Fruit fly (Drosophila melanogaster) whole organism, embryonic: Measurements from ENCODE around the gene CG10909.

Experiments
- Atf6 ChIP-seq: fragments of 200-800 bp; sonication (Bioruptor generic); IDR thresholded peaks from 2 replicates; pipeline ENCODE4 v1.3.6; 2022; ENCODE audit warnings: missing biosample characterization, missing genetic modification characterization
- B-H2 ChIP-seq: fragments of 200-800 bp; sonication (Bioruptor generic); optimal IDR thresholded peaks from 2 replicates; lab custom pipeline; 2018; ENCODE audit warnings: missing biosample characterization, mild to moderate bottlenecking, missing genetic modification characterization
- BEAF-32 ChIP-seq: fragments of 200-800 bp; sonication (Bioruptor generic); optimal IDR thresholded peaks from 3 replicates; lab custom pipeline; 2017; ENCODE audit warnings: missing biosample characterization, missing genetic modification characterization, mild to moderate bottlenecking, moderate library complexity, missing genetic modification reagents
- CG11085 ChIP-seq: fragments of 200-800 bp; sonication (Bioruptor generic); IDR thresholded peaks from 2 replicates; pipeline ENCODE4 v1.3.6; 2022; ENCODE audit warnings: missing biosample characterization, missing genetic modification characterization
- CG12104 ChIP-seq: fragments of 200-800 bp; sonication (Bioruptor generic); optimal IDR thresholded peaks from 3 replicates; lab custom pipeline; 2016; ENCODE audit warnings: missing biosample characterization, missing genetic modification characterization
- CG14050 ChIP-seq: fragments of 200-800 bp; sonication (Bioruptor generic); IDR thresholded peaks from 3 replicates; pipeline ENCODE4 v1.3.6; 2022; ENCODE audit warnings: missing biosample characterization, missing genetic modification characterization
- CG18476 ChIP-seq: fragments of 200-800 bp; sonication (Bioruptor generic); optimal IDR thresholded peaks from 2 replicates; lab custom pipeline; 2016; ENCODE audit warnings: missing biosample characterization, mild to moderate bottlenecking, missing genetic modification characterization
- CG2129 ChIP-seq: fragments of 200-800 bp; sonication (Bioruptor generic); IDR thresholded peaks from 2 replicates; pipeline ENCODE4 v1.3.6; 2022; ENCODE audit warnings: missing biosample characterization, missing genetic modification characterization; ENCODE audit not compliant: partially characterized antibody
- CG2875 ChIP-seq: fragments of 200-800 bp; sonication (Bioruptor generic); optimal IDR thresholded peaks from 2 replicates; lab custom pipeline; 2017; ENCODE audit warnings: missing biosample characterization, mild to moderate bottlenecking, missing genetic modification characterization, missing genetic modification reagents
- CG3065 ChIP-seq: fragments of 200-800 bp; sonication (Bioruptor generic); optimal IDR thresholded peaks from 2 replicates; lab custom pipeline; 2016; ENCODE audit warnings: missing biosample characterization, missing genetic modification characterization
- CG3281 ChIP-seq: fragments of 200-800 bp; sonication (Bioruptor generic); optimal IDR thresholded peaks from 3 replicates; lab custom pipeline; 2017; ENCODE audit warnings: missing biosample characterization, mild to moderate bottlenecking, missing genetic modification characterization
- CG3847 ChIP-seq: fragments of 200-800 bp; sonication (Bioruptor generic); IDR thresholded peaks from 2 replicates; pipeline ENCODE4 v1.3.6; 2022; ENCODE audit warnings: missing biosample characterization, missing genetic modification characterization
- CG42726 ChIP-seq: fragments of 200-800 bp; sonication (Bioruptor generic); IDR thresholded peaks from 2 replicates; pipeline ENCODE4 v1.3.6; 2022; ENCODE audit warnings: missing biosample characterization, missing genetic modification characterization; ENCODE audit not compliant: partially characterized antibody
- CG5953 ChIP-seq: fragments of 200-800 bp; sonication (Bioruptor generic); IDR thresholded peaks from 2 replicates; pipeline ENCODE4 v1.3.6; 2022; ENCODE audit warnings: missing biosample characterization, missing genetic modification characterization
- CG6654 ChIP-seq: fragments of 200-800 bp; sonication (Bioruptor generic); optimal IDR thresholded peaks from 2 replicates; lab custom pipeline; 2017; ENCODE audit warnings: missing biosample characterization, mild to moderate bottlenecking, missing genetic modification characterization
- CG6689 ChIP-seq: fragments of 200-800 bp; sonication (Bioruptor generic); IDR thresholded peaks from 2 replicates; pipeline ENCODE4 v1.3.6; 2022; ENCODE audit warnings: missing biosample characterization, missing genetic modification characterization
- CG6854 ChIP-seq: fragments of 200-800 bp; sonication (Bioruptor generic); optimal IDR thresholded peaks from 3 replicates; lab custom pipeline; 2017; ENCODE audit warnings: missing biosample characterization, mild to moderate bottlenecking, missing genetic modification characterization
- CG7745 ChIP-seq: fragments of 200-800 bp; sonication (Bioruptor generic); optimal IDR thresholded peaks from 2 replicates; lab custom pipeline; 2018; ENCODE audit warnings: missing biosample characterization, mild to moderate bottlenecking, missing genetic modification characterization, moderate library complexity
- CG8290 ChIP-seq, 3 experiments: fragments of 200-800 bp; sonication (Bioruptor generic); optimal IDR thresholded peaks; 2 replicates each; lab custom pipeline; 2016 to 2019; ENCODE audit warnings: missing biosample characterization in 3 of 3, missing genetic modification characterization in 3 of 3, mild to moderate bottlenecking in 2 of 3, moderate library complexity in 1 of 3
- CG9215 ChIP-seq: fragments of 200-800 bp; sonication (Bioruptor generic); IDR thresholded peaks from 2 replicates; pipeline ENCODE4 v1.3.6; 2022; ENCODE audit warnings: missing biosample characterization, missing genetic modification characterization
- Chrac-16 ChIP-seq: fragments of 200-800 bp; sonication (Bioruptor generic); optimal IDR thresholded peaks from 3 replicates; lab custom pipeline; 2016; ENCODE audit warnings: missing biosample characterization, missing genetic modification characterization
- Dek ChIP-seq: fragments of 200-800 bp; sonication (Bioruptor generic); optimal IDR thresholded peaks from 3 replicates; lab custom pipeline; 2019; ENCODE audit warnings: missing biosample characterization, mild to moderate bottlenecking, missing genetic modification characterization, moderate library complexity
- GATAe ChIP-seq: fragments of 200-800 bp; sonication (Bioruptor generic); conservative IDR thresholded peaks from 2 replicates; pipeline ENCODE4 v1.3.6; 2022; ENCODE audit warnings: missing biosample characterization, missing genetic modification characterization
- Gsc ChIP-seq: fragments of 200-800 bp; sonication (Bioruptor generic); IDR thresholded peaks from 2 replicates; pipeline ENCODE4 v1.3.6; 2022; ENCODE audit warnings: missing biosample characterization, missing genetic modification characterization
- HLHmδ ChIP-seq: fragments of 200-800 bp; sonication (Bioruptor generic); optimal IDR thresholded peaks from 2 replicates; lab custom pipeline; 2018; ENCODE audit warnings: missing biosample characterization, mild to moderate bottlenecking, missing genetic modification characterization, moderate library complexity
- Med ChIP-seq: fragments of 200-800 bp; sonication (Bioruptor generic); peaks from one replicate; lab custom pipeline; 2016; ENCODE audit warnings: missing biosample characterization, missing genetic modification characterization, mild to moderate bottlenecking, inconsistent platforms, moderate library complexity
- NFAT ChIP-seq: fragments of 200-800 bp; sonication (Bioruptor generic); IDR thresholded peaks from 2 replicates; pipeline ENCODE4 v1.3.6; 2022; ENCODE audit warnings: missing biosample characterization, missing genetic modification characterization
- Side ChIP-seq: fragments of 200-800 bp; sonication (Bioruptor generic); optimal IDR thresholded peaks from 2 replicates; lab custom pipeline; 2016; ENCODE audit warnings: missing biosample characterization, missing genetic modification characterization
- Sin3A ChIP-seq: fragments of >200 bp; optimal IDR thresholded peaks from 2 replicates; lab custom pipeline; 2018
- Trl ChIP-seq, 3 experiments: fragments of >200 bp in 2 of 3; fragments of 200-800 bp in 1 of 3; sonication (Bioruptor generic) in 1 of 3; optimal IDR thresholded peaks; 2 replicates in 1 of 3; 3 replicates in 2 of 3; lab custom pipeline; 2016 to 2017; ENCODE audit warnings: missing biosample characterization in 1 of 3, missing genetic modification characterization in 1 of 3
- ara ChIP-seq: fragments of 200-800 bp; sonication (Bioruptor generic); IDR thresholded peaks from 2 replicates; pipeline ENCODE4 v1.3.6; 2022; ENCODE audit warnings: missing biosample characterization, missing genetic modification characterization
- bowl ChIP-seq: fragments of 200-800 bp; sonication (Bioruptor generic); IDR thresholded peaks from 2 replicates; pipeline ENCODE4 v1.3.6; 2022; ENCODE audit warnings: missing biosample characterization, missing genetic modification characterization
- chif ChIP-seq, 2 experiments: fragments of 200-800 bp; sonication (Bioruptor generic); optimal IDR thresholded peaks; 3 replicates each; lab custom pipeline; 2016; ENCODE audit warnings: missing biosample characterization in 2 of 2, missing genetic modification characterization in 2 of 2
- da ChIP-seq: fragments of 200-800 bp; sonication (Bioruptor generic); optimal IDR thresholded peaks from 2 replicates; lab custom pipeline; 2016; ENCODE audit warnings: missing biosample characterization, missing genetic modification characterization
- en ChIP-seq: fragments of 200-800 bp; sonication (Bioruptor generic); optimal IDR thresholded peaks from 2 replicates; lab custom pipeline; 2016; ENCODE audit warnings: missing biosample characterization, missing genetic modification characterization
- fd3F ChIP-seq: fragments of 200-800 bp; sonication (Bioruptor generic); optimal IDR thresholded peaks from 2 replicates; lab custom pipeline; 2018; ENCODE audit warnings: missing biosample characterization, mild to moderate bottlenecking, missing genetic modification characterization, moderate library complexity
- gce ChIP-seq: fragments of 200-800 bp; sonication (Bioruptor generic); IDR thresholded peaks from 3 replicates; pipeline ENCODE4 v1.3.6; 2022; ENCODE audit warnings: missing biosample characterization, missing genetic modification characterization
- grn ChIP-seq: fragments of 200-800 bp; sonication (Bioruptor generic); optimal IDR thresholded peaks from 3 replicates; lab custom pipeline; 2017; ENCODE audit warnings: missing biosample characterization, missing genetic modification characterization
- insv ChIP-seq, 2 experiments: fragments of 200-800 bp; sonication (Bioruptor generic); optimal IDR thresholded peaks; 3 replicates each; lab custom pipeline; 2016 to 2018; ENCODE audit warnings: missing biosample characterization in 2 of 2, missing genetic modification characterization in 2 of 2
- kah ChIP-seq: fragments of 200-800 bp; sonication (Bioruptor generic); optimal IDR thresholded peaks from 2 replicates; lab custom pipeline; 2018; ENCODE audit warnings: missing biosample characterization, mild to moderate bottlenecking, missing genetic modification characterization
- lilli ChIP-seq: fragments of 200-800 bp; sonication (Bioruptor generic); optimal IDR thresholded peaks from 3 replicates; lab custom pipeline; 2016; ENCODE audit warnings: missing biosample characterization, missing genetic modification characterization
- prd ChIP-seq, 3 experiments: fragments of >200 bp in 2 of 3; fragments of 200-800 bp in 1 of 3; sonication (Bioruptor generic) in 1 of 3; optimal IDR thresholded peaks in 2 of 3; IDR thresholded peaks in 1 of 3; 2 replicates in 2 of 3; 3 replicates in 1 of 3; pipeline versions ENCODE4 v1.3.6 to Lab custom; 2017 to 2022; ENCODE audit warnings: missing biosample characterization in 1 of 3, missing genetic modification characterization in 1 of 3
- sens ChIP-seq: fragments of 200-800 bp; sonication (Bioruptor generic); peaks from one replicate; lab custom pipeline; 2016; ENCODE audit warnings: missing biosample characterization, missing genetic modification characterization
- shn ChIP-seq: fragments of 200-800 bp; sonication (Bioruptor generic); optimal IDR thresholded peaks from 3 replicates; lab custom pipeline; 2016; ENCODE audit warnings: missing biosample characterization, missing genetic modification characterization
- sim ChIP-seq: fragments of 200-800 bp; sonication (Bioruptor generic); IDR thresholded peaks from 2 replicates; pipeline ENCODE4 v1.3.6; 2022; ENCODE audit warnings: missing biosample characterization, missing genetic modification characterization
- sima ChIP-seq: fragments of 200-800 bp; sonication (Bioruptor generic); optimal IDR thresholded peaks from 2 replicates; lab custom pipeline; 2016; ENCODE audit warnings: missing biosample characterization, missing genetic modification characterization
- sna ChIP-seq: fragments of 200-800 bp; sonication (Bioruptor generic); IDR thresholded peaks from 2 replicates; pipeline ENCODE4 v1.3.6; 2022; ENCODE audit warnings: missing biosample characterization, missing genetic modification characterization; ENCODE audit not compliant: partially characterized antibody
- twi ChIP-seq: fragments of 200-800 bp; optimal IDR thresholded peaks from 2 replicates; lab custom pipeline; 2019; ENCODE audit warnings: missing biosample characterization, mild to moderate bottlenecking, missing genetic modification characterization, moderate library complexity
- wek ChIP-seq: fragments of 200-800 bp; sonication (Bioruptor generic); optimal IDR thresholded peaks from 3 replicates; lab custom pipeline; 2018; ENCODE audit warnings: missing biosample characterization, mild to moderate bottlenecking, missing genetic modification characterization, moderate library complexity
- wor ChIP-seq: fragments of 200-800 bp; sonication (Bioruptor generic); IDR thresholded peaks from 2 replicates; pipeline ENCODE4 v1.3.6; 2022; ENCODE audit warnings: missing biosample characterization, missing genetic modification characterization
- zf30C ChIP-seq: fragments of 200-800 bp; sonication (Bioruptor generic); optimal IDR thresholded peaks from 3 replicates; lab custom pipeline; 2018; ENCODE audit warnings: missing biosample characterization, mild to moderate bottlenecking, missing genetic modification characterization

CG10909 gene

DNA sequence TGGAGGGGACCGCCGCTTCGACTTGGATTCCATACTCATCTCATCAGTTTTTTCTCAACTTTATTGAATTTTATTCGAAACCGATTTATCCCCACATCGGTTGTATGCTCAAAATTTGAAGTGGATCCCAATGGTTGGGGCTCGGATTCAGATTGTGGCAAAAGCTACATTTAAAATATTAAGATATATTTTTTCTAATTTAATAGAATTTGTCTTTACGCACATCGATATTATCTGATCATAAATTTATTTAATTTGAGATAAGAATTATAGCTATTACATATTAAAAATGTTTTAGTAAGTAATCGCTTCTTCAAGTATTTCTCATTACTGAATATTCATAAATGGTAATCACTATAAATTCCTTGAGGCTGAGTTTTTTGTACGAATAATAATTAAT, at the start of gene CG10909:
CG10909 (minus strand) TSS at position 101 of the 400 bp plus-strand sequence.
- TF ChIP-seq sim (no peak), BEAF-32 (GFP tag; lab: Kevin White, UChicago) (no peak), Sin3A (lab: Kevin White, UChicago) (no peak), CG2129 (no peak), da (GFP tag; lab: Kevin White, UChicago) (no peak), ara (GFP tag; lab: Robert Waterston, UW) (no peak), en (GFP tag; lab: Kevin White, UChicago) (no peak), HLHmδ (GFP tag; lab: Kevin White, UChicago) (no peak), CG6689 (GFP tag; lab: Robert Waterston, UW) (no peak), CG42726 (GFP tag; lab: Robert Waterston, UW) (no peak), wor (GFP tag; lab: Robert Waterston, UW) (no peak), shn (GFP tag; lab: Kevin White, UChicago) (no peak), Chrac-16 (GFP tag; lab: Kevin White, UChicago) (no peak), CG7745 (tag; lab: Kevin White, UChicago) (no peak), Side (GFP tag; lab: Kevin White, UChicago) (no peak), insv (GFP tag; optimal IDR thresholded peaks at IDR 0.05; lab: Kevin White, UChicago) (no peak), CG9215 (GFP tag; lab: Robert Waterston, UW) (no peak), Med (GFP tag; lab: Kevin White, UChicago) (no peak), CG3847 (GFP tag; lab: Robert Waterston, UW) (no peak)

DNA sequence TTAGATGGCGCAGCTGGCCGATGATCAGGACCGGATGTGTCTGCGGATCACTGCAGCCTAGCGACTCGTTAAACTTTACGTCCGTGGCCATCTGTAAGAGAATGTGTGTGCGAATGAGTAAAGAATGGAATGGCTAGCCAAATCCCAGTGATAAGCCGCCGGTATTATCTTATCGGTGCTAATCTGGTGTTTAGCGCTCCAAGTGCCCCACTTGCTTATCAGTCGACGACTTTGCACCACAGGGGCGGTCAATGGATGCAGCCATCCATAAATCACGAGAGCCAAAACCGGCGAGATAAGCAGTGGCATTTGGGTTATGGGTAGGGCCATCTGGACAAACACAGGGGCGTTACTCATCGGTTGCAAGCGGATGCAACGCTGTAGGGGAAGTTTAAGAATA, 49.1 kb upstream of the CG10909 start:
- TF ChIP-seq CG3281 (GFP tag; lab: Kevin White, UChicago) (peak; percentile 1), grn (GFP tag; lab: Kevin White, UChicago) (peak; percentile 35), CG6654 (GFP tag; lab: Kevin White, UChicago) (no peak), Atf6 (no peak), lilli (GFP tag; lab: Kevin White, UChicago) (no peak), fd3F (GFP tag; lab: Kevin White, UChicago) (no peak), chif (GFP tag; optimal IDR thresholded peaks at IDR 0.05; lab: Kevin White, UChicago) (no peak), CG8290 (GFP tag; optimal IDR thresholded peaks at IDR 0.05; lab: Kevin White, UChicago) (no peak), CG8290 (tag; optimal IDR thresholded peaks at IDR 0.05; lab: Kevin White, UChicago) (peak in 1 of 2 experiments; percentile 6), sens (peak; percentile 18), kah (GFP tag; lab: Kevin White, UChicago) (no peak), twi (tag; lab: Kevin White, UChicago) (no peak), CG2875 (no peak), CG12104 (no peak), sima (GFP tag; lab: Kevin White, UChicago) (no peak), NFAT (GFP tag; lab: Robert Waterston, UW) (no peak), CG3065 (GFP tag; lab: Kevin White, UChicago) (no peak), CG18476 (GFP tag; lab: Kevin White, UChicago) (no peak), CG11085 (GFP tag; lab: Robert Waterston, UW) (no peak), prd (optimal IDR thresholded peaks at IDR 0.05; lab: Kevin White, UChicago) (no peak), prd (GFP tag; IDR thresholded peaks at IDR 0.05; lab: Robert Waterston, UW) (no peak), CG6854 (GFP tag; lab: Kevin White, UChicago) (no peak), Dek (tag; lab: Kevin White, UChicago) (no peak), wek (GFP tag; lab: Kevin White, UChicago) (no peak), sna (no peak), zf30C (no peak), B-H2 (GFP tag; lab: Kevin White, UChicago) (no peak), Gsc (GFP tag; lab: Robert Waterston, UW) (no peak), GATAe (GFP tag; lab: Robert Waterston, UW) (peak; percentile 46; the same call in 1 of the 2 replicates), bowl (GFP tag; lab: Robert Waterston, UW) (no peak), CG5953 (GFP tag; lab: Robert Waterston, UW) (no peak), CG14050 (GFP tag; lab: Robert Waterston, UW) (no peak), gce (GFP tag; lab: Robert Waterston, UW) (0 out of 3 replicates have a peak, but pooled peaks have one; percentile 17), Trl (optimal IDR thresholded peaks at IDR 0.05; lab: Kevin White, UChicago) (no peak), Trl (GFP tag; optimal IDR thresholded peaks at IDR 0.05; lab: Kevin White, UChicago) (no peak)
